Worm (Caenorhabditis elegans) whole organism, midembryonic: ENCODE results near the gene srx-98.

ENCODE experiments used
- T22C8.4 ChIP-seq: fragments of 200-800 bp; sonication (Bioruptor generic); IDR thresholded peaks from 2 replicates; pipeline ENCODE4 v1.3.6; 2022; ENCODE audit warnings: missing genetic modification characterization, missing compliant biosample characterization
- cog-1 ChIP-seq: sonication (generic microtip); optimal IDR thresholded peaks from 2 replicates; lab custom pipeline; 2016; ENCODE audit warnings: missing genetic modification characterization, missing compliant biosample characterization
- flt-1 ChIP-seq: fragments of 200-800 bp; sonication (Bioruptor generic); IDR thresholded peaks from 2 replicates; pipeline ENCODE4 v1.3.6; 2022; ENCODE audit warnings: missing genetic modification characterization, missing compliant biosample characterization
- klf-2 ChIP-seq: fragments of 200-800 bp; sonication (Bioruptor generic); conservative IDR thresholded peaks from 2 replicates; pipeline ENCODE4 v1.3.6; 2022; ENCODE audit warnings: missing genetic modification reagents, missing genetic modification characterization, missing compliant biosample characterization
- ref-1 ChIP-seq: fragments of 200-800 bp; sonication (Bioruptor generic); conservative IDR thresholded peaks from 2 replicates; pipeline ENCODE4 v1.3.6; 2022; ENCODE audit warnings: missing genetic modification reagents, missing genetic modification characterization, missing compliant biosample characterization
- tab-1 ChIP-seq: fragments of 200-800 bp; sonication (Bioruptor generic); IDR thresholded peaks from 2 replicates; pipeline ENCODE4 v1.3.6; 2022; ENCODE audit warnings: missing genetic modification characterization, missing compliant biosample characterization
- ztf-23 ChIP-seq: fragments of 200-800 bp; sonication (Bioruptor generic); IDR thresholded peaks from 2 replicates; pipeline ENCODE4 v1.3.6; 2022; ENCODE audit warnings: missing genetic modification reagents, missing genetic modification characterization, missing compliant biosample characterization
- ztf-29 ChIP-seq: fragments of 200-800 bp; sonication (Bioruptor generic); IDR thresholded peaks from 2 replicates; pipeline ENCODE4 v1.3.6; 2022; ENCODE audit warnings: missing genetic modification reagents, missing genetic modification characterization, missing compliant biosample characterization

DNA sequence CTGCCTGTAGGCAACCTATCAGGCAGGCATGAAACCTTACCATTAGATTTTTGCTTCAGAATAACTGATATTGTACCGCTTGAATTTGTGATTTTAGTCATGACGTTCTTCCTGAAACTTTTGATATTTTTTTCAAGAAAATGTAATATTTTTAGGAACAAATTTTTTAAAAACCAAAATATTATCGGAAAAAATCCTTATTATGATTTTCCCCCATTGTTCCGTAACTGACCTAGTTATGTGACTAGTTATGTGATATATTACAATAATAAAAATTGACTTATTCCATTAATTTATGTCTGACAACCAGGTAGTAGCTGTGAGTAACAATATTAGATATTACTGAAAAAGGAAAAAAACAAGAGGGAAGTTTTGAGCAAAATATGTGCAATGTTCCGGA is at the start of gene srx-98:
- TF ChIP-seq tab-1 (GFP tag; lab: Robert Waterston, UW) (no peak), ztf-23 (GFP tag; lab: Robert Waterston, UW) (no peak), klf-2 (GFP tag; lab: Robert Waterston, UW) (no peak), flt-1 (no peak), ref-1 (GFP tag; lab: Robert Waterston, UW) (no peak), cog-1 (tag; lab: Kevin White, UChicago) (no peak), T22C8.4 (GFP tag; lab: Robert Waterston, UW) (no peak), ztf-29 (GFP tag; lab: Robert Waterston, UW) (no peak)
